Fruit fly (Drosophila melanogaster): ENCODE measurements around the gene CG2854.

CG2854 gene

dm6 chrX:2297428-2298200 is 29.3 kb upstream of the CG2854 start:
- peak; percentile 98 for TF ChIP-seq CG17801 (GFP tag; optimal IDR thresholded peaks at IDR 0.05; ENCODE audit: partially characterized antibody)

- TF ChIP-seq CG17801 (GFP tag; optimal IDR thresholded peaks at IDR 0.05; ENCODE audit: partially characterized antibody), result peak; percentile 84
These were observed 28.1 kb upstream of the CG2854 start for dm6 chrX:2298708-2299370.

- TF ChIP-seq CG17801 (GFP tag; optimal IDR thresholded peaks at IDR 0.05; ENCODE audit: partially characterized antibody), result peak; percentile 96
These were observed 26.4 kb upstream of the CG2854 start for dm6 chrX:2300293-2301068.

- peak; percentile 76 for TF ChIP-seq CG17801 (GFP tag; optimal IDR thresholded peaks at IDR 0.05; ENCODE audit: partially characterized antibody)
These were observed 25.8 kb upstream of the CG2854 start for dm6 chrX:2301069-2301508.

dm6 chrX:2301613-2302522 is 25.1 kb upstream of the CG2854 start:
- peak; percentile 65 for TF ChIP-seq CG17801 (GFP tag; optimal IDR thresholded peaks at IDR 0.05; ENCODE audit: partially characterized antibody)

dm6 chrX:2302875-2303274 is 24.1 kb upstream of the CG2854 start:
- TF ChIP-seq CG17801 (GFP tag; optimal IDR thresholded peaks at IDR 0.05; ENCODE audit: partially characterized antibody), result no peak

- peak; percentile 94 for TF ChIP-seq CG17801 (GFP tag; optimal IDR thresholded peaks at IDR 0.05; ENCODE audit: partially characterized antibody)
These were observed 23.0 kb upstream of the CG2854 start for dm6 chrX:2303771-2304513.

dm6 chrX:2304514-2305235 is 22.3 kb upstream of the CG2854 start:
- TF ChIP-seq CG17801 (GFP tag; optimal IDR thresholded peaks at IDR 0.05; ENCODE audit: partially characterized antibody), result no peak

dm6 chrX:2305281-2305680 is 21.6 kb upstream of the CG2854 start:
- no peak for TF ChIP-seq CG17801 (GFP tag; optimal IDR thresholded peaks at IDR 0.05; ENCODE audit: partially characterized antibody)

- TF ChIP-seq CG17801 (GFP tag; optimal IDR thresholded peaks at IDR 0.05; ENCODE audit: partially characterized antibody), result peak; percentile 69
These were observed 21.1 kb upstream of the CG2854 start for dm6 chrX:2305842-2306300.

- TF ChIP-seq CG17801 (GFP tag; optimal IDR thresholded peaks at IDR 0.05; ENCODE audit: partially characterized antibody), result no peak
These were observed 20.6 kb upstream of the CG2854 start for dm6 chrX:2306307-2306706.

- no peak for TF ChIP-seq CG17801 (GFP tag; optimal IDR thresholded peaks at IDR 0.05; ENCODE audit: partially characterized antibody)
These were observed 20.2 kb upstream of the CG2854 start for dm6 chrX:2306760-2307159.

- no peak for TF ChIP-seq CG17801 (GFP tag; optimal IDR thresholded peaks at IDR 0.05; ENCODE audit: partially characterized antibody)
These were observed 19.4 kb upstream of the CG2854 start for dm6 chrX:2307564-2307963.

Measured in ovary, adult (tissue).